Worm (Caenorhabditis elegans): Measurements from ENCODE around the gene myrf-1.

DNA sequence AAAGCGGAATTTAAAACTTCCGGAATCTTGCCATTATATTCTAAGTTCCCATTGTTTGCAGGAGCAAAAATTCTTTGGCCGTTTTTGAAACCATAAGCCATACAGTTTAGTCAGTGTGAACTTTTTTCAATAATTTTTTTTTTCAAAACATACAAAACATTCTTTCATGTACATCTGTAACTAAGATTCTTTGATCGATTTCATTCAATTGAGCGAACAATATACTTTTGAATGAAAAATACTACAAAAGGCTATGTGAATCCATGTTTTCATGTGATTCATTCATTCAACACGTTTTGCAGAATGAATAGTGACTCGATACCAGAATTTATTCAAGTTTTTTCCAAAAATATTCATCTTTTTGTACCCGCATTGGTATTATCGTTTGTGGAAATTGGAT lies 15.6 kb downstream of the myrf-1 start, which contains the start of gene ZK666.15:
- TF ChIP-seq tbx-11 (GFP tag; IDR thresholded peaks at IDR 0.05) (no peak), flt-1 (GFP tag; IDR thresholded peaks at IDR 0.05) (no peak), ceh-36 (tag; optimal IDR thresholded peaks at IDR 0.05) (no peak), ceh-13 (GFP tag; optimal IDR thresholded peaks at IDR 0.05) (no peak), tra-4 (tag; optimal IDR thresholded peaks at IDR 0.05) (no peak), pes-1 (GFP tag; IDR thresholded peaks at IDR 0.05) (no peak)

All from whole organism, early embryonic.